Worm (Caenorhabditis elegans) whole organism, early embryonic: ENCODE results near the gene F36F12.2.

Experiments
- B0310.2 ChIP-seq: sonication (generic microtip); optimal IDR thresholded peaks from 2 replicates; lab custom pipeline; 2016; ENCODE audit warnings: mild to moderate bottlenecking, missing genetic modification characterization, missing compliant biosample characterization
- F13C5.2 ChIP-seq: sonication (generic microtip); optimal IDR thresholded peaks from 2 replicates; lab custom pipeline; 2017; ENCODE audit warnings: mild to moderate bottlenecking, missing genetic modification characterization, inconsistent platforms, missing compliant biosample characterization
- aly-1 ChIP-seq: sonication (generic microtip); optimal IDR thresholded peaks from 2 replicates; lab custom pipeline; 2016; ENCODE audit warnings: missing genetic modification characterization, missing compliant biosample characterization
- ama-1 ChIP-seq: fragments of 150-350 bp; optimal IDR thresholded peaks from 2 replicates; lab custom pipeline; 2014
- ceh-13 ChIP-seq: fragments of 200-800 bp; sonication (Bioruptor generic); optimal IDR thresholded peaks from 2 replicates; lab custom pipeline; 2018; ENCODE audit warnings: mild to moderate bottlenecking, missing genetic modification characterization, missing compliant biosample characterization
- ets-7 ChIP-seq: sonication (generic microtip); optimal IDR thresholded peaks from 2 replicates; lab custom pipeline; 2016; ENCODE audit warnings: missing genotype, missing genetic modification characterization, missing compliant biosample characterization
- flt-1 ChIP-seq: fragments of 200-800 bp; sonication (Bioruptor generic); IDR thresholded peaks from 2 replicates; pipeline ENCODE4 v1.3.6; 2022; ENCODE audit warnings: missing genetic modification characterization, missing compliant biosample characterization
- hmbx-1 ChIP-seq: sonication (generic microtip); optimal IDR thresholded peaks from 2 replicates; lab custom pipeline; 2016; ENCODE audit warnings: mild to moderate bottlenecking, missing genetic modification characterization, missing compliant biosample characterization
- hmg-4 ChIP-seq: fragments of 200-800 bp; sonication (Bioruptor generic); optimal IDR thresholded peaks from 2 replicates; lab custom pipeline; 2018; ENCODE audit warnings: mild to moderate bottlenecking, missing genetic modification characterization, missing compliant biosample characterization
- hnd-1 ChIP-seq: sonication (generic microtip); optimal IDR thresholded peaks from 2 replicates; lab custom pipeline; 2016; ENCODE audit warnings: missing genetic modification characterization, missing compliant biosample characterization
- pes-1 ChIP-seq: fragments of 200-800 bp; sonication (Bioruptor generic); IDR thresholded peaks from 2 replicates; pipeline ENCODE4 v1.3.6; 2022; ENCODE audit warnings: missing genetic modification reagents, missing genetic modification characterization, missing compliant biosample characterization
- tbx-11 ChIP-seq: fragments of 200-800 bp; sonication (Bioruptor generic); IDR thresholded peaks from 2 replicates; pipeline ENCODE4 v1.3.6; 2022; ENCODE audit warnings: missing genetic modification characterization, missing compliant biosample characterization
- tbx-37 ChIP-seq: fragments of 200-800 bp; sonication (Bioruptor generic); conservative IDR thresholded peaks from 2 replicates; pipeline ENCODE4 v1.3.6; 2022; ENCODE audit warnings: missing genetic modification reagents, missing genetic modification characterization, missing compliant biosample characterization
- tra-4 ChIP-seq: sonication (generic microtip); optimal IDR thresholded peaks from 2 replicates; lab custom pipeline; 2017; ENCODE audit warnings: missing genetic modification characterization, missing compliant biosample characterization

- TF ChIP-seq ama-1 (lab: Kevin White, UChicago), result no peak
- no peak for TF ChIP-seq flt-1 (GFP tag; lab: Robert Waterston, UW)
- no peak for TF ChIP-seq ets-7 (tag; lab: Kevin White, UChicago)
- no peak for TF ChIP-seq aly-1
- TF ChIP-seq tra-4 (tag; lab: Kevin White, UChicago), result no peak
- no peak for TF ChIP-seq hmg-4 (GFP tag; lab: Kevin White, UChicago)
- no peak for TF ChIP-seq B0310.2 (tag; lab: Kevin White, UChicago)
- no peak for TF ChIP-seq hnd-1 (tag; lab: Kevin White, UChicago)
- TF ChIP-seq pes-1 (GFP tag; lab: Robert Waterston, UW), result no peak
- no peak for TF ChIP-seq F13C5.2
- TF ChIP-seq ceh-13 (GFP tag; lab: Kevin White, UChicago), result no peak
- no peak for TF ChIP-seq tbx-37 (GFP tag; lab: Robert Waterston, UW)
- TF ChIP-seq tbx-11, result no peak
- TF ChIP-seq hmbx-1 (tag; lab: Kevin White, UChicago), result no peak
Measured at ce11 chrV:2067985-2068499, 27.1 kb downstream of the F36F12.2 start, which contains the start of gene lbp-9.
